Fruit fly (Drosophila melanogaster) whole organism, embryonic: Measurements from ENCODE around the gene SIDL.

Experiments used
- Ada2b ChIP-seq: fragments of 200-800 bp; sonication (Bioruptor generic); IDR thresholded peaks from 2 replicates; pipeline ENCODE4 v1.3.6; 2022; ENCODE audit warnings: missing biosample characterization, missing genetic modification characterization
- Adf1 ChIP-seq: fragments of 200-800 bp; sonication (Bioruptor generic); IDR thresholded peaks from 2 replicates; pipeline ENCODE4 v1.3.6; 2022; ENCODE audit warnings: missing biosample characterization, missing genetic modification characterization
- B-H2 ChIP-seq: fragments of 200-800 bp; sonication (Bioruptor generic); optimal IDR thresholded peaks from 2 replicates; lab custom pipeline; 2018; ENCODE audit warnings: missing biosample characterization, mild to moderate bottlenecking, missing genetic modification characterization
- CG10209 ChIP-seq: fragments of 200-800 bp; sonication (Bioruptor generic); optimal IDR thresholded peaks from 3 replicates; lab custom pipeline; 2017; ENCODE audit warnings: missing biosample characterization, mild to moderate bottlenecking, missing genetic modification characterization, missing genetic modification reagents
- CG10431 ChIP-seq: fragments of 200-800 bp; sonication (Bioruptor generic); optimal IDR thresholded peaks from 3 replicates; lab custom pipeline; 2018; ENCODE audit warnings: missing biosample characterization, mild to moderate bottlenecking, missing genetic modification characterization
- CG10543 ChIP-seq: fragments of 200-800 bp; sonication (Bioruptor generic); optimal IDR thresholded peaks from 3 replicates; lab custom pipeline; 2017; ENCODE audit warnings: missing biosample characterization, mild to moderate bottlenecking, missing genetic modification characterization, moderate library complexity
- CG10565 ChIP-seq: fragments of 200-800 bp; sonication (Bioruptor generic); optimal IDR thresholded peaks from 3 replicates; lab custom pipeline; 2016; ENCODE audit warnings: missing biosample characterization, mild to moderate bottlenecking, missing genetic modification characterization
- CG11398 ChIP-seq: fragments of 200-800 bp; sonication (Bioruptor generic); optimal IDR thresholded peaks from 2 replicates; lab custom pipeline; 2016; ENCODE audit warnings: missing biosample characterization, missing genetic modification characterization
- CG11695 ChIP-seq: fragments of 200-800 bp; sonication (Bioruptor generic); IDR thresholded peaks from 3 replicates; pipeline ENCODE4 v1.3.6; 2022; ENCODE audit warnings: missing biosample characterization, missing genetic modification characterization
- CG14050 ChIP-seq: fragments of 200-800 bp; sonication (Bioruptor generic); IDR thresholded peaks from 3 replicates; pipeline ENCODE4 v1.3.6; 2022; ENCODE audit warnings: missing biosample characterization, missing genetic modification characterization
- CG14667 ChIP-seq: fragments of 200-800 bp; sonication (Bioruptor generic); IDR thresholded peaks from 2 replicates; pipeline ENCODE4 v1.3.6; 2022; ENCODE audit warnings: missing biosample characterization, missing genetic modification characterization
- CG15601 ChIP-seq: fragments of 200-800 bp; sonication (Bioruptor generic); optimal IDR thresholded peaks from 3 replicates; lab custom pipeline; 2019; ENCODE audit warnings: missing biosample characterization, mild to moderate bottlenecking, missing genetic modification characterization, moderate library complexity
- CG1603 ChIP-seq: fragments of 200-800 bp; sonication (Bioruptor generic); optimal IDR thresholded peaks from 2 replicates; lab custom pipeline; 2019; ENCODE audit warnings: missing biosample characterization, mild to moderate bottlenecking, missing genetic modification characterization, moderate library complexity
- CG17802 ChIP-seq: fragments of 200-800 bp; sonication (Bioruptor generic); optimal IDR thresholded peaks from 2 replicates; lab custom pipeline; 2018; ENCODE audit warnings: missing biosample characterization, mild to moderate bottlenecking, missing genetic modification characterization, moderate library complexity
- CG17829 ChIP-seq: fragments of 200-800 bp; optimal IDR thresholded peaks from 2 replicates; lab custom pipeline; 2019; ENCODE audit warnings: missing biosample characterization, mild to moderate bottlenecking, missing genetic modification characterization, moderate library complexity
- CG18262 ChIP-seq: fragments of 200-800 bp; optimal IDR thresholded peaks from 3 replicates; lab custom pipeline; 2019; ENCODE audit warnings: missing biosample characterization, mild to moderate bottlenecking, missing genetic modification characterization, moderate library complexity
- CG31224 ChIP-seq: fragments of 200-800 bp; sonication (Bioruptor generic); IDR thresholded peaks from 2 replicates; pipeline ENCODE4 v1.3.6; 2022; ENCODE audit warnings: missing biosample characterization, missing genetic modification characterization
- CG3163 ChIP-seq: fragments of 200-800 bp; sonication (Bioruptor generic); optimal IDR thresholded peaks from 3 replicates; lab custom pipeline; 2016; ENCODE audit warnings: missing biosample characterization, missing genetic modification characterization
- CG3281 ChIP-seq: fragments of 200-800 bp; sonication (Bioruptor generic); optimal IDR thresholded peaks from 3 replicates; lab custom pipeline; 2017; ENCODE audit warnings: missing biosample characterization, mild to moderate bottlenecking, missing genetic modification characterization
- CG3847 ChIP-seq: fragments of 200-800 bp; sonication (Bioruptor generic); IDR thresholded peaks from 2 replicates; pipeline ENCODE4 v1.3.6; 2022; ENCODE audit warnings: missing biosample characterization, missing genetic modification characterization
- CG6175 ChIP-seq: fragments of 200-800 bp; sonication (Bioruptor generic); IDR thresholded peaks from 3 replicates; pipeline ENCODE4 v1.3.6; 2022; ENCODE audit warnings: missing biosample characterization, missing genetic modification characterization
- CG6689 ChIP-seq: fragments of 200-800 bp; sonication (Bioruptor generic); IDR thresholded peaks from 2 replicates; pipeline ENCODE4 v1.3.6; 2022; ENCODE audit warnings: missing biosample characterization, missing genetic modification characterization
- CG7963 ChIP-seq: fragments of 200-800 bp; sonication (Bioruptor generic); IDR thresholded peaks from 3 replicates; pipeline ENCODE4 v1.3.6; 2022; ENCODE audit warnings: missing biosample characterization, missing genetic modification characterization; ENCODE audit not compliant: partially characterized antibody
- CG9609 ChIP-seq: fragments of 200-800 bp; sonication (Bioruptor generic); optimal IDR thresholded peaks from 3 replicates; lab custom pipeline; 2016; ENCODE audit warnings: missing biosample characterization, missing genetic modification characterization
- Dfd ChIP-seq, 2 experiments: fragments of >200 bp; optimal IDR thresholded peaks; 2 replicates each; lab custom pipeline; 2017; ENCODE audit warnings: missing biosample characterization in 2 of 2, missing genetic modification characterization in 2 of 2
- E2f1 ChIP-seq: fragments of 200-800 bp; sonication (Bioruptor generic); IDR thresholded peaks from 2 replicates; pipeline ENCODE4 v1.3.6; 2022; ENCODE audit warnings: missing biosample characterization, missing genetic modification characterization
- H2.0 ChIP-seq: fragments of 200-800 bp; sonication (Bioruptor generic); IDR thresholded peaks from 2 replicates; pipeline ENCODE4 v1.3.6; 2022; ENCODE audit warnings: missing biosample characterization, missing genetic modification characterization
- Hr3 ChIP-seq: fragments of 200-800 bp; sonication (Bioruptor generic); optimal IDR thresholded peaks from 3 replicates; lab custom pipeline; 2016; ENCODE audit warnings: missing biosample characterization, missing genetic modification characterization
- Hsf ChIP-seq: fragments of 200-800 bp; sonication (Bioruptor generic); optimal IDR thresholded peaks from 3 replicates; lab custom pipeline; 2016; ENCODE audit warnings: missing biosample characterization, missing genetic modification characterization
- Meics ChIP-seq: fragments of 200-800 bp; sonication (Bioruptor generic); optimal IDR thresholded peaks from 2 replicates; lab custom pipeline; 2017; ENCODE audit warnings: missing biosample characterization, mild to moderate bottlenecking, missing genetic modification characterization
- NFAT ChIP-seq: fragments of 200-800 bp; sonication (Bioruptor generic); IDR thresholded peaks from 2 replicates; pipeline ENCODE4 v1.3.6; 2022; ENCODE audit warnings: missing biosample characterization, missing genetic modification characterization
- Stat92E ChIP-seq, 3 experiments: fragments of >200 bp in 2 of 3; fragments of 200-800 bp in 1 of 3; sonication (Bioruptor generic) in 1 of 3; optimal IDR thresholded peaks; 2 replicates each; lab custom pipeline; 2017 to 2019; ENCODE audit warnings: missing biosample characterization in 3 of 3, missing genetic modification characterization in 3 of 3, mild to moderate bottlenecking in 1 of 3, moderate library complexity in 1 of 3
- Xbp1 ChIP-seq: fragments of 200-800 bp; sonication (Bioruptor generic); optimal IDR thresholded peaks from 3 replicates; lab custom pipeline; 2016; ENCODE audit warnings: missing biosample characterization, mild to moderate bottlenecking, missing genetic modification characterization
- YL-1 ChIP-seq: fragments of 200-800 bp; sonication (Bioruptor generic); optimal IDR thresholded peaks from 3 replicates; lab custom pipeline; 2017; ENCODE audit warnings: missing biosample characterization, mild to moderate bottlenecking, missing genetic modification characterization
- aop ChIP-seq: fragments of 200-800 bp; sonication (Bioruptor generic); IDR thresholded peaks from 2 replicates; pipeline ENCODE4 v1.3.6; 2022; ENCODE audit warnings: missing biosample characterization, missing genetic modification characterization
- btn ChIP-seq: fragments of 200-800 bp; sonication (Bioruptor generic); optimal IDR thresholded peaks from 2 replicates; lab custom pipeline; 2016; ENCODE audit warnings: missing biosample characterization, missing genetic modification characterization
- cas ChIP-seq: fragments of 200-800 bp; sonication (Bioruptor generic); IDR thresholded peaks from 2 replicates; pipeline ENCODE4 v1.3.6; 2022; ENCODE audit warnings: missing biosample characterization, missing genetic modification characterization
- fru ChIP-seq: fragments of >200 bp; optimal IDR thresholded peaks from 2 replicates; lab custom pipeline; 2017
- fu2 ChIP-seq: fragments of 200-800 bp; sonication (Bioruptor generic); optimal IDR thresholded peaks from 2 replicates; lab custom pipeline; 2016; ENCODE audit warnings: missing biosample characterization, missing genetic modification characterization
- lbe ChIP-seq: fragments of 200-800 bp; sonication (Bioruptor generic); optimal IDR thresholded peaks from 2 replicates; lab custom pipeline; 2016; ENCODE audit warnings: missing biosample characterization, mild to moderate bottlenecking, missing genetic modification characterization
- lmd ChIP-seq: fragments of 200-800 bp; sonication (Bioruptor generic); IDR thresholded peaks from 2 replicates; pipeline ENCODE4 v1.3.6; 2022; ENCODE audit warnings: missing biosample characterization, missing genetic modification characterization
- luna ChIP-seq: fragments of 200-800 bp; sonication (Bioruptor generic); optimal IDR thresholded peaks from 2 replicates; lab custom pipeline; 2016; ENCODE audit warnings: missing biosample characterization, missing genetic modification characterization
- nerfin-1 ChIP-seq: fragments of 200-800 bp; sonication (Bioruptor generic); optimal IDR thresholded peaks from 3 replicates; lab custom pipeline; 2019; ENCODE audit warnings: missing biosample characterization, mild to moderate bottlenecking, missing genetic modification characterization, moderate library complexity
- nom ChIP-seq: fragments of 200-800 bp; sonication (Bioruptor generic); optimal IDR thresholded peaks from 2 replicates; lab custom pipeline; 2017; ENCODE audit warnings: missing biosample characterization, missing genetic modification characterization, mild to moderate bottlenecking, moderate library complexity, missing genetic modification reagents
- pho ChIP-seq: fragments of 200-800 bp; sonication (Bioruptor generic); optimal IDR thresholded peaks from 2 replicates; lab custom pipeline; 2016; ENCODE audit warnings: missing biosample characterization, missing genetic modification characterization
- pros ChIP-seq: fragments of 200-800 bp; sonication (Bioruptor generic); optimal IDR thresholded peaks from 3 replicates; lab custom pipeline; 2019; ENCODE audit warnings: missing biosample characterization, mild to moderate bottlenecking, missing genetic modification characterization, moderate library complexity
- pzg ChIP-seq: fragments of 200-800 bp; sonication (Bioruptor generic); optimal IDR thresholded peaks from 3 replicates; lab custom pipeline; 2018; ENCODE audit warnings: missing biosample characterization, mild to moderate bottlenecking, missing genetic modification characterization, moderate library complexity
- sisA ChIP-seq: fragments of 200-800 bp; sonication (Bioruptor generic); IDR thresholded peaks from 2 replicates; pipeline ENCODE4 v1.3.6; 2022; ENCODE audit warnings: missing biosample characterization, missing genetic modification characterization
- slou ChIP-seq: fragments of 200-800 bp; sonication (Bioruptor generic); optimal IDR thresholded peaks from 3 replicates; lab custom pipeline; 2016; ENCODE audit warnings: missing biosample characterization, missing genetic modification characterization
- trh ChIP-seq: fragments of 200-800 bp; sonication (Bioruptor generic); optimal IDR thresholded peaks from 2 replicates; lab custom pipeline; 2016; ENCODE audit warnings: missing biosample characterization, missing genetic modification characterization
- vnd ChIP-seq: fragments of 200-800 bp; sonication (Bioruptor generic); IDR thresholded peaks from 3 replicates; pipeline ENCODE4 v1.3.6; 2022; ENCODE audit warnings: missing biosample characterization, missing genetic modification characterization; ENCODE audit not compliant: partially characterized antibody
- zfh1 ChIP-seq: fragments of 200-800 bp; sonication (Bioruptor generic); IDR thresholded peaks from 3 replicates; pipeline ENCODE4 v1.3.6; 2022; ENCODE audit warnings: missing biosample characterization, missing genetic modification characterization

SIDL gene

dm6 chr3R:15213362-15213989 lies 5.2 kb downstream of the SIDL start, which contains the start of the genes CG6654 and CG4210 (continued):
- TF ChIP-seq Xbp1 (no peak), Hr3 (GFP tag; lab: Kevin White, UChicago) (no peak), E2f1 (GFP tag; lab: Robert Waterston, UW) (no peak), CG6689 (GFP tag; lab: Robert Waterston, UW) (no peak), CG3163 (GFP tag; lab: Kevin White, UChicago) (no peak), CG14050 (GFP tag; lab: Robert Waterston, UW) (no peak), Hsf (GFP tag; lab: Kevin White, UChicago) (peak; percentile 0), CG10209 (GFP tag; lab: Kevin White, UChicago) (no peak), nerfin-1 (no peak), CG31224 (GFP tag; lab: Robert Waterston, UW) (no peak), cas (GFP tag; lab: Robert Waterston, UW) (no peak), CG11398 (GFP tag; lab: Kevin White, UChicago) (no peak), Meics (GFP tag; lab: Kevin White, UChicago) (no peak), CG7963 (no peak), pho (GFP tag; lab: Kevin White, UChicago) (no peak), lbe (GFP tag; lab: Kevin White, UChicago) (no peak), btn (no peak), luna (GFP tag; lab: Kevin White, UChicago) (no peak), slou (GFP tag; lab: Kevin White, UChicago) (no peak), Adf1 (GFP tag; lab: Robert Waterston, UW) (no peak), fru (lab: Kevin White, UChicago) (no peak), CG15601 (tag; lab: Kevin White, UChicago) (peak; percentile 26), CG1603 (tag; lab: Kevin White, UChicago) (peak; percentile 50), CG3847 (GFP tag; lab: Robert Waterston, UW) (no peak), CG11695 (GFP tag; lab: Robert Waterston, UW) (no peak), H2.0 (no peak), CG18262 (tag; lab: Kevin White, UChicago) (peak; percentile 22), Stat92E (GFP tag; optimal IDR thresholded peaks at IDR 0.05; lab: Kevin White, UChicago) (peak in 1 of 3 experiments; percentile 63), lmd (peak; percentile 31; the same call in 1 of the 2 replicates), Ada2b (GFP tag; lab: Robert Waterston, UW) (no peak), trh (GFP tag; lab: Kevin White, UChicago) (no peak), B-H2 (GFP tag; lab: Kevin White, UChicago) (peak; percentile 38), CG10431 (no peak), aop (no peak), CG10565 (GFP tag; lab: Kevin White, UChicago) (no peak), zfh1 (GFP tag; lab: Robert Waterston, UW) (no peak), CG6175 (no peak), CG9609 (GFP tag; lab: Kevin White, UChicago) (no peak), pros (GFP tag; lab: Kevin White, UChicago) (no peak), fu2 (GFP tag; lab: Kevin White, UChicago) (no peak), Dfd (GFP tag; optimal IDR thresholded peaks at IDR 0.05; lab: Kevin White, UChicago) (no peak), nom (GFP tag; lab: Kevin White, UChicago) (no peak), vnd (GFP tag; lab: Robert Waterston, UW) (no peak), CG14667 (GFP tag; lab: Robert Waterston, UW) (no peak), sisA (GFP tag; lab: Robert Waterston, UW) (no peak), YL-1 (peak; percentile 32), CG3281 (GFP tag; lab: Kevin White, UChicago) (no peak), CG17802 (tag; lab: Kevin White, UChicago) (no peak), pzg (peak; percentile 67), CG17829 (tag; lab: Kevin White, UChicago) (peak; percentile 38), CG10543 (GFP tag; lab: Kevin White, UChicago) (no peak), NFAT (GFP tag; lab: Robert Waterston, UW) (no peak)
